Worm (Caenorhabditis elegans) whole organism, midembryonic: ENCODE data around the gene bmy-1.

Experiments used
- T22C8.4 ChIP-seq: fragments of 200-800 bp; sonication (Bioruptor generic); IDR thresholded peaks from 2 replicates; pipeline ENCODE4 v1.3.6; 2022; ENCODE audit warnings: missing genetic modification characterization, missing compliant biosample characterization
- flt-1 ChIP-seq: fragments of 200-800 bp; sonication (Bioruptor generic); IDR thresholded peaks from 2 replicates; pipeline ENCODE4 v1.3.6; 2022; ENCODE audit warnings: missing genetic modification characterization, missing compliant biosample characterization
- med-1 ChIP-seq: sonication (generic microtip); optimal IDR thresholded peaks from 2 replicates; lab custom pipeline; 2017; ENCODE audit warnings: missing genetic modification characterization, mild to moderate bottlenecking, missing compliant biosample characterization, antibody characterized with exemption, missing genetic modification reagents; ENCODE audit not compliant: insufficient read depth
- ref-1 ChIP-seq: fragments of 200-800 bp; sonication (Bioruptor generic); conservative IDR thresholded peaks from 2 replicates; pipeline ENCODE4 v1.3.6; 2022; ENCODE audit warnings: missing genetic modification reagents, missing genetic modification characterization, missing compliant biosample characterization
- tab-1 ChIP-seq: fragments of 200-800 bp; sonication (Bioruptor generic); IDR thresholded peaks from 2 replicates; pipeline ENCODE4 v1.3.6; 2022; ENCODE audit warnings: missing genetic modification characterization, missing compliant biosample characterization
- ztf-23 ChIP-seq: fragments of 200-800 bp; sonication (Bioruptor generic); IDR thresholded peaks from 2 replicates; pipeline ENCODE4 v1.3.6; 2022; ENCODE audit warnings: missing genetic modification reagents, missing genetic modification characterization, missing compliant biosample characterization
- ztf-29 ChIP-seq: fragments of 200-800 bp; sonication (Bioruptor generic); IDR thresholded peaks from 2 replicates; pipeline ENCODE4 v1.3.6; 2022; ENCODE audit warnings: missing genetic modification reagents, missing genetic modification characterization, missing compliant biosample characterization

ce11 chrII:5308961-5309360 lies 49.5 kb upstream of the bmy-1 start:
- TF ChIP-seq ref-1 (GFP tag; lab: Robert Waterston, UW) (no peak), med-1 (GFP tag; lab: Kevin White, UChicago) (no peak), tab-1 (GFP tag; lab: Robert Waterston, UW) (no peak), T22C8.4 (GFP tag; lab: Robert Waterston, UW) (no peak), ztf-29 (no peak), flt-1 (no peak), ztf-23 (GFP tag; lab: Robert Waterston, UW) (no peak)
